Fruit fly (Drosophila melanogaster) whole organism, adult: Measurements from ENCODE around the gene hale.
A peak's percentile ranks its signal among the peaks of the same experiment; 100 is the strongest.

Source experiments
- CG11617 ChIP-seq: fragments of 200-800 bp; sonication (Bioruptor generic); optimal IDR thresholded peaks from 2 replicates; lab custom pipeline; 2017; ENCODE audit warnings: mild to moderate bottlenecking, missing biosample characterization, missing genetic modification reagents, missing genetic modification characterization
- CG12768 ChIP-seq: fragments of 200-800 bp; sonication (Bioruptor generic); optimal IDR thresholded peaks from 2 replicates; lab custom pipeline; 2017; ENCODE audit warnings: missing biosample characterization, missing genetic modification characterization, mild to moderate bottlenecking, moderate library complexity, missing genetic modification reagents
- CG33017 ChIP-seq: fragments of 200-800 bp; sonication (Bioruptor generic); optimal IDR thresholded peaks from 2 replicates; lab custom pipeline; 2018; ENCODE audit warnings: missing biosample characterization, mild to moderate bottlenecking, missing genetic modification characterization, moderate library complexity
- CG7045 ChIP-seq: fragments of 200-800 bp; sonication (Bioruptor generic); optimal IDR thresholded peaks from 2 replicates; lab custom pipeline; 2017; ENCODE audit warnings: missing biosample characterization, mild to moderate bottlenecking, missing genetic modification characterization
- Clk ChIP-seq: fragments of 200-800 bp; sonication (Bioruptor generic); optimal IDR thresholded peaks from 2 replicates; lab custom pipeline; 2017; ENCODE audit warnings: missing biosample characterization, missing genetic modification characterization
- Mnt ChIP-seq: fragments of 200-800 bp; sonication (Bioruptor generic); optimal IDR thresholded peaks from 2 replicates; lab custom pipeline; 2016; ENCODE audit warnings: missing biosample characterization, mild to moderate bottlenecking, missing genetic modification characterization
- toe ChIP-seq: fragments of 200-800 bp; sonication (Bioruptor generic); optimal IDR thresholded peaks from 2 replicates; lab custom pipeline; 2016; ENCODE audit warnings: missing biosample characterization, missing genetic modification characterization

- TF ChIP-seq Mnt (GFP tag; lab: Kevin White, UChicago) (no peak), toe (GFP tag; lab: Kevin White, UChicago) (no peak), CG33017 (tag; lab: Kevin White, UChicago) (no peak), CG12768 (peak; percentile 45), Clk (no peak), CG7045 (no peak), CG11617 (GFP tag; lab: Kevin White, UChicago) (no peak)
Observed at dm6 chr3L:20000081-20000736, 14.5 kb upstream of the hale start, which contains the start of the genes Tom20 and Gabat.
